Fruit fly (Drosophila melanogaster): Measurements from ENCODE around the gene CG12990.

- TF ChIP-seq h (optimal IDR thresholded peaks at IDR 0.05), result no peak
- TF ChIP-seq Myc (optimal IDR thresholded peaks at IDR 0.05), result no peak
- TF ChIP-seq Sin3A (optimal IDR thresholded peaks at IDR 0.05), result no peak
- no peak for TF ChIP-seq psq (optimal IDR thresholded peaks at IDR 0.05)
- no peak for TF ChIP-seq ttk (optimal IDR thresholded peaks at IDR 0.05)
Measured at dm6 chrX:17697266-17697665, 25.6 kb upstream of the CG12990 start.

Data from Kc167 (cell line).